Fruit fly (Drosophila melanogaster) Kc167 (cell line): ENCODE data around the gene me31B.

ENCODE experiments used
- Myc ChIP-seq: fragments of >200 bp; optimal IDR thresholded peaks from 2 replicates; lab custom pipeline; 2017; ENCODE audit warnings: missing external identifiers
- Sin3A ChIP-seq: fragments of >200 bp; optimal IDR thresholded peaks from 2 replicates; lab custom pipeline; 2018; ENCODE audit warnings: missing external identifiers
- h ChIP-seq: fragments of >200 bp; optimal IDR thresholded peaks from 3 replicates; lab custom pipeline; 2018; ENCODE audit warnings: missing external identifiers
- insv ChIP-seq: fragments of >200 bp; optimal IDR thresholded peaks from 3 replicates; lab custom pipeline; 2018; ENCODE audit warnings: missing external identifiers
- psq ChIP-seq: fragments of >200 bp; optimal IDR thresholded peaks from 2 replicates; lab custom pipeline; 2017; ENCODE audit warnings: missing external identifiers
- ttk ChIP-seq: sonication (Bioruptor generic); optimal IDR thresholded peaks from 2 replicates; lab custom pipeline; 2017; ENCODE audit warnings: missing external identifiers

DNA sequence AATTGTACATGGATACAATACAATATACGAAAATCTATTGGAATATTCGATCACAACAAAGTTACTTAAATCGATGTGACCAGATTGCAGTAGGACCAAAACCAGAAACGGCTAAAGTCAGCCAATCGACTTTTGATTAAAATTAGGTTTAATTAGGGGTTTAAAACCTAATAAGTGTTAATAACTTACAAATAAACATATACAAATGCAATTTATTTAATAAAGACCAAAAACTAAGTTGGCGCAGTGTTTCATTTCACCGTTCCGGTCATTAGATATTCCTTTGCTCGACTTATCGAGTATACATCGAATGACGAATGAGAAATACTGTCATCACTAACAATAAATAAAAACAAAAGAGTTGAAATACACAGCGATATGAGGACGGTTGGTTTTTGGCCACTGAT is 11.3 kb downstream of the me31B start, which contains the start of the genes bsk and CG31717:
- TF ChIP-seq ttk (lab: Kevin White, UChicago) (no peak), psq (lab: Kevin White, UChicago) (no peak), insv (lab: Kevin White, UChicago) (no peak), Sin3A (lab: Kevin White, UChicago) (no peak), h (lab: Kevin White, UChicago) (no peak), Myc (lab: Kevin White, UChicago) (no peak)
